Fruit fly (Drosophila melanogaster): ENCODE data around the gene PolA2.

- TF ChIP-seq psq (optimal IDR thresholded peaks at IDR 0.05), result no peak
- TF ChIP-seq ttk (optimal IDR thresholded peaks at IDR 0.05), result no peak
- TF ChIP-seq insv (optimal IDR thresholded peaks at IDR 0.05), result no peak
- TF ChIP-seq h (optimal IDR thresholded peaks at IDR 0.05), result no peak
- TF ChIP-seq Sin3A (optimal IDR thresholded peaks at IDR 0.05), result no peak
Observed at dm6 chr3R:27217465-27218059, 21.4 kb upstream of the PolA2 start.
